Fruit fly (Drosophila melanogaster): Measurements from ENCODE around the gene CG16826.

DNA sequence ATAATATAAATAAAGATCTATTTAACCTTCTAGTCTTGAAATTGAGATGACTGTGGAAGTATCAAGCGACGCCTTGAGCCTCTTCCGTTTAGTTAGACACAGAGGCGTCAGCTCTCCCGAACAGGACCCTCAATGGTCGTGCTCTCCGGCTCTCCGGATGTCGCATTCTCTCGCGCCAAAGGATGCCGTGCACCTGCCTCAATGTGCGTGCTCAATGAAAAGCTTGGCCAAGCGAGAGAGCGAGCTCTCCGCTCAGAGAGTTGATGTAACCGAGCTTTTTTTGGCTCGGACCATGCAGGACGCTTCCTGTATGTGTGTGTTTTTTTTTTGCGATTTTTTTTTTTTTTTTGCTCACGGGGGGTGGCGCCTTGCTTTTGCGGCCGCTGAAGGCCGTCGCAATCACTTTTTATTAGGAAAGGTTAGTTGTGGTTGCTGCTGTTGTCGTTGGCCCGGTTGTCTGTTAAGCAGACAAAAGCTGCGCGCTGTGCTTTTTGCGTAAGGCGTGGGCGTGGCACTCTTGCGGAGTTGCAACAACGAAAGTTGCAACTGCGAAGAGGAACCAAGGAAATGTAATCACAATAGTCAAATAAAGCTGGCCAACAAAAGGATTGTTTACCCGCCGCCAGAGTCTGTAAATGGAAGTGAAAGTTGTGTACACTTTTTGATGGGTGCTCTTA is 15.6 kb upstream of the CG16826 start:
- TF ChIP-seq CG10348 (GFP tag; IDR thresholded peaks at IDR 0.05) (no peak), CG34367 (tag; optimal IDR thresholded peaks at IDR 0.05) (no peak), CG13204 (GFP tag; optimal IDR thresholded peaks at IDR 0.05) (peak; percentile 16), CG9948 (tag; optimal IDR thresholded peaks at IDR 0.05) (no peak), rn (GFP tag; IDR thresholded peaks at IDR 0.05) (no peak)
